Fruit fly (Drosophila melanogaster) whole organism, pupa: ENCODE results near the gene CG42846.

Experiments
- CG10348 ChIP-seq: fragments of 200-800 bp; sonication (Bioruptor generic); IDR thresholded peaks from 2 replicates; pipeline ENCODE4 v1.3.6; 2022; ENCODE audit warnings: missing biosample characterization, missing genetic modification characterization
- CG12605 ChIP-seq: fragments of 200-800 bp; sonication (Bioruptor generic); IDR thresholded peaks from 2 replicates; pipeline ENCODE4 v1.3.6; 2022; ENCODE audit warnings: missing biosample characterization, missing genetic modification characterization
- CG13204 ChIP-seq: fragments of 200-800 bp; sonication (Bioruptor generic); optimal IDR thresholded peaks from 2 replicates; lab custom pipeline; 2018; ENCODE audit warnings: missing biosample characterization, mild to moderate bottlenecking, missing genetic modification characterization, moderate library complexity
- CG14655 ChIP-seq: fragments of 200-800 bp; sonication (Bioruptor generic); optimal IDR thresholded peaks from 3 replicates; lab custom pipeline; 2017; ENCODE audit warnings: mild to moderate bottlenecking, missing biosample characterization, missing genetic modification reagents, missing genetic modification characterization
- CG15710 ChIP-seq: fragments of 200-800 bp; sonication (Bioruptor generic); optimal IDR thresholded peaks from 2 replicates; lab custom pipeline; 2018; ENCODE audit warnings: missing biosample characterization, mild to moderate bottlenecking, missing genetic modification characterization, moderate library complexity
- CG17806 ChIP-seq: fragments of 200-800 bp; sonication (Bioruptor generic); optimal IDR thresholded peaks from 2 replicates; lab custom pipeline; 2018; ENCODE audit warnings: missing biosample characterization, mild to moderate bottlenecking, missing genetic modification characterization, moderate library complexity
- CG32121 ChIP-seq: fragments of 200-800 bp; sonication (Bioruptor generic); IDR thresholded peaks from 2 replicates; pipeline ENCODE4 v1.3.6; 2022; ENCODE audit warnings: missing biosample characterization, missing genetic modification characterization
- CG34367 ChIP-seq: fragments of 200-800 bp; sonication (Bioruptor generic); optimal IDR thresholded peaks from 2 replicates; lab custom pipeline; 2018; ENCODE audit warnings: missing biosample characterization, mild to moderate bottlenecking, missing genetic modification characterization
- CG4496 ChIP-seq: fragments of 200-800 bp; sonication (Bioruptor generic); IDR thresholded peaks from 3 replicates; pipeline ENCODE4 v1.3.6; 2022; ENCODE audit warnings: missing biosample characterization, missing genetic modification characterization
- CG8159 ChIP-seq: fragments of 200-800 bp; sonication (Bioruptor generic); optimal IDR thresholded peaks from 3 replicates; lab custom pipeline; 2018; ENCODE audit warnings: missing biosample characterization, mild to moderate bottlenecking, missing genetic modification characterization, moderate library complexity
- CG8301 ChIP-seq: fragments of 200-800 bp; sonication (Bioruptor generic); optimal IDR thresholded peaks from 2 replicates; lab custom pipeline; 2018; ENCODE audit warnings: missing biosample characterization, mild to moderate bottlenecking, missing genetic modification characterization
- CG9948 ChIP-seq: fragments of 200-800 bp; sonication (Bioruptor generic); optimal IDR thresholded peaks from 2 replicates; lab custom pipeline; 2018; ENCODE audit warnings: missing biosample characterization, mild to moderate bottlenecking, missing genetic modification characterization, moderate library complexity
- D1 ChIP-seq: fragments of 200-800 bp; sonication (Bioruptor generic); optimal IDR thresholded peaks from 2 replicates; lab custom pipeline; 2018; ENCODE audit warnings: missing biosample characterization, mild to moderate bottlenecking, missing genetic modification characterization, moderate library complexity
- EcR ChIP-seq: fragments of 200-800 bp; sonication (Bioruptor generic); optimal IDR thresholded peaks from 3 replicates; lab custom pipeline; 2019; ENCODE audit warnings: missing biosample characterization, missing genetic modification characterization, mild to moderate bottlenecking, moderate library complexity, missing genetic modification reagents
- Ets98B ChIP-seq: fragments of 200-800 bp; sonication (Bioruptor generic); IDR thresholded peaks from 2 replicates; pipeline ENCODE4 v1.3.6; 2022; ENCODE audit warnings: missing biosample characterization, missing genetic modification characterization
- Pif1A ChIP-seq: fragments of 200-800 bp; sonication (Bioruptor generic); optimal IDR thresholded peaks from 3 replicates; lab custom pipeline; 2016; ENCODE audit warnings: missing biosample characterization, missing genetic modification characterization
- Pif1B ChIP-seq: fragments of 200-800 bp; sonication (Bioruptor generic); optimal IDR thresholded peaks from 3 replicates; lab custom pipeline; 2016; ENCODE audit warnings: missing biosample characterization, missing genetic modification characterization
- Snoo ChIP-seq: fragments of 200-800 bp; sonication (Bioruptor generic); optimal IDR thresholded peaks from 3 replicates; lab custom pipeline; 2017; ENCODE audit warnings: missing biosample characterization, mild to moderate bottlenecking, missing genetic modification characterization, inconsistent platforms
- fd96Ca ChIP-seq: fragments of 200-800 bp; sonication (Bioruptor generic); IDR thresholded peaks from 3 replicates; pipeline ENCODE4 v1.3.6; 2022; ENCODE audit warnings: missing biosample characterization, missing genetic modification characterization
- gl ChIP-seq: fragments of 200-800 bp; sonication (Bioruptor generic); optimal IDR thresholded peaks from 2 replicates; lab custom pipeline; 2018; ENCODE audit warnings: missing biosample characterization, mild to moderate bottlenecking, missing genetic modification characterization
- rn ChIP-seq: fragments of 200-800 bp; sonication (Bioruptor generic); IDR thresholded peaks from 2 replicates; pipeline ENCODE4 v1.3.6; 2022; ENCODE audit warnings: missing biosample characterization, missing genetic modification characterization

The CG42846 gene

DNA sequence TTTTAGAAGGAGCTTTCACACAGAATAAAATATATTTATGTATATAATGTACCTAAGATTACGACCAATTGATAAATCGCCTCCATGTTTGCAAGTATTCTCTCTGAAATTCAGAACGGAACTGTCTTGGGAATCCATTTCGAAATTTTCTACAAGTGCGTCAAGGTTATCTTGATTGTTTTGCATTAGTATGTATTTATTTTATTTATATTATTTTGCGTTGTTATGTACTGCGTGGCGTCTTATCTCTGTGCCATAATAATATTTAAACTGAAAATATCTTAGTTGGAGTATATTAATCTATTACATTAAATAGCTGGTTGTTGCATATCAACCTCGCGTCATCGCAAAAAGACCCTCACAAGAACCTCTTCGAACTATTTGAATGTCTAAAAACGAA is at the start of gene CG42846:
CG42846 (minus strand) TSS at position 101 of the 400 bp plus-strand sequence.
- no peak for TF ChIP-seq CG10348 (GFP tag; lab: Robert Waterston, UW)
- no peak for TF ChIP-seq CG32121
- no peak for TF ChIP-seq Pif1B

DNA sequence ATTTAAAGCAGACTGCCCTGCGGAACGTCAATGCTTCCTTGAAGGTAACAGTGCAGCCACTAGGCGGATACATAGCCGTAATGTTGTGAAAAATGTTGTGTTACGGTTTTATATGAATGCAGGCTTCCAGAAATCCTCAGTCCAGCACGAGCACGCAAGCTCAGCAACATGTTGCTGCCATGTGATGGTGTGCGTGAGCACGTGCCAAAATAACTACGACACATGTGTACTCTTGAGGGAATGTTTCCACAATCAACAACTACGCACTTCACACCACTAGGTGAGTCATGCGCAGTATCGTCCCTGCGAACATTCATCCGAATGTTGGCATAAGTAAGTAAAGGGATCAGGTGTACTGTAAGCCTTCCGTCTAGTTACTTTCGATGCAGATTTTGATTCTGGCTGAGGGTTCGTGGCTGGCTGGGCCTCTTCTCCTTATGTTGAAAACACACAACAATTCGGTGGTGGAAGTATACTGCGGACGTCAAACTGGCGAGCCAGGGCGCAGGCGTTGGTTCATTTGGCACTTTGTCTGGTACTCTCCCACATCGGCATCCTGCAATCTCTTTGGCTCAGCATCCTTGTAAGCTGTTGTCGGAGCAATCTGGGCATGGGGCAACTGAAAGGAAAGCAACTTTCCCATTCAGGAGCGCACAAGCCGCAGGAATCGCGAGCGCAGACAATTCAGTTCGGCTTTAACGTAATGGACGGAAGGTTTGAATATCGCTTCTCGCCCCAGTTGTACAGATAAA is 45.5 kb upstream of the CG42846 start, which contains the start of gene RhoGEF3:
RhoGEF3 (plus strand) TSS at position 702 of the 752 bp plus-strand sequence.
- no peak for TF ChIP-seq Snoo (tag; lab: Kevin White, UChicago)
- TF ChIP-seq CG10348 (GFP tag; lab: Robert Waterston, UW), result no peak
- TF ChIP-seq CG8159 (tag; lab: Kevin White, UChicago), result no peak
- TF ChIP-seq rn (GFP tag; lab: Robert Waterston, UW), result no peak

- TF ChIP-seq fd96Ca (GFP tag; lab: Robert Waterston, UW) (no peak), CG12605 (GFP tag; lab: Robert Waterston, UW) (no peak), CG32121 (no peak), Pif1B (no peak), Pif1A (GFP tag; lab: Kevin White, UChicago) (no peak), CG15710 (tag; lab: Kevin White, UChicago) (no peak), CG8301 (tag; lab: Kevin White, UChicago) (no peak), Ets98B (no peak)
These were observed 43.5 kb upstream of the CG42846 start, which contains the start of gene ttm2 for dm6 chr3L:274855-275254. TSS of gene ttm2 (plus strand) at chr3L:275155.

DNA sequence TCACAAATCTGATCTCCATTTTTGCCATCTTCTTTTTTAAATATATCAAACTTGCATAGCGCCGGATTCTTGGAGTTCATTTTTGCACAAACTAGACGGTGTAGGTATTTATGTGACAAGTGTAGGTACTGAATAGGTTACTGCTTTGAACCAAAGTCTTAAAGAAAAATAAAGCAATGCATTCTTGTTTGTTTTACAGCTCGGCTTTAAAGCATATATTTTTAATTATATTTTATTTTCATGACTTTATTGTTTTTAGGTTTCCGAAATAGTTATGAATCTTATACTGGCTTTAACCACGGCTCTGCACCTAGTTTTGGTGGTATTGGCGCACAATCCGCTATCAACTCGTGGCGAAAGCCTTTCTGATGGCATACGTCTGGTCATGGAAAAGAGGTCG is 41.9 kb upstream of the CG42846 start, which contains the start of gene CG32845:
CG32845 (minus strand) TSS at position 101 of the 400 bp plus-strand sequence.
- TF ChIP-seq CG13204 (no peak), EcR (GFP tag; lab: Kevin White, UChicago) (no peak), rn (GFP tag; lab: Robert Waterston, UW) (no peak), CG32121 (no peak), CG14655 (no peak), CG4496 (GFP tag; lab: Robert Waterston, UW) (no peak), CG8301 (tag; lab: Kevin White, UChicago) (no peak), fd96Ca (GFP tag; lab: Robert Waterston, UW) (no peak), CG9948 (tag; lab: Kevin White, UChicago) (no peak), CG10348 (GFP tag; lab: Robert Waterston, UW) (no peak), CG12605 (GFP tag; lab: Robert Waterston, UW) (no peak), CG15710 (tag; lab: Kevin White, UChicago) (no peak), gl (tag; lab: Kevin White, UChicago) (no peak), Ets98B (no peak), D1 (tag; lab: Kevin White, UChicago) (no peak)

DNA sequence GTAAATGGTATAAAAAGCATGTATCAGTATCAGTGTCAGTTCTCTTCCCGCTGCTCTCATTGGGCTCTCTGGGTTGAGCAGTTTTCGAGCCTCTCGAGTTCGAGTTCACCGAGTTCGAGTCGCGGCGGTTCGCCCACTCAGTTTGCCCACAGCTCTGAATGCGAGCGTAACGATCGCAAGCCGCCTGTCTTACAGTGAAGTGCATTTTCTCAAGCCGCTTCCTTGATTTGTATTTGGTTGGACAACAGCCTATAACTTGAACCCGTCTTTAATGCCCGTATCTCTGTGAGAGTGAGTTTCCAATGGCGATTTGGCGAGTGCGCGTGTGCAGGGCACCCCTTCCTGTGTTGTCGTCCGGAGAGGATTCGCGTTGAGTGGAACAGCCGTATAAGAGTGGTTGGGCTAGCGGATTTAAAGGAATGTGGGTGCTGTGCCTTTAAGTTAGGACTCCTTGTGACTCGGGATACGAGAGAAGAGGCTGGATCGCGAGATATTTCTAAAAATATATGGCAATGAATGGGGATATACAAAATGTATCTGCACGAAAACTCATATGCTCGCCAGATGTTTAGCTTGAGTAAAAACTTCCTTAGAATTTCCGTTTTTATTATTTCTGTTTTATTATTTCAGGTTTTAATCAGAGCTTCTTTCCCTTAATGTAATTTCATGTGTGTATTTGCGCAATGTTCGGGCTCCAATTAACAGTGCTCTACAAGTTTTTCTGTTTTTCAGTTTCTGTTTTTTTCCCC is 40.3 kb upstream of the CG42846 start:
- no peak for TF ChIP-seq CG32121
- no peak for TF ChIP-seq gl (tag; lab: Kevin White, UChicago)
- no peak for TF ChIP-seq Pif1B
- TF ChIP-seq CG34367, result no peak
- no peak for TF ChIP-seq CG8301 (tag; lab: Kevin White, UChicago)
- TF ChIP-seq Snoo (tag; lab: Kevin White, UChicago), result no peak
- no peak for TF ChIP-seq CG14655
- TF ChIP-seq Ets98B, result peak; percentile 50; the same call in 1 of the 2 replicates
- TF ChIP-seq D1 (tag; lab: Kevin White, UChicago), result no peak
- TF ChIP-seq CG9948 (tag; lab: Kevin White, UChicago), result no peak
- no peak for TF ChIP-seq Pif1A (GFP tag; lab: Kevin White, UChicago)
- peak; percentile 47; the same call in 1 of the 2 replicates for TF ChIP-seq CG12605 (GFP tag; lab: Robert Waterston, UW)
- TF ChIP-seq fd96Ca (GFP tag; lab: Robert Waterston, UW), result no peak; the same call in 2 of the 3 replicates
- no peak for TF ChIP-seq CG17806 (tag; lab: Kevin White, UChicago)
- TF ChIP-seq EcR (GFP tag; lab: Kevin White, UChicago), result peak; percentile 89
- TF ChIP-seq CG15710 (tag; lab: Kevin White, UChicago), result no peak
- peak; percentile 22 for TF ChIP-seq CG13204
- no peak for TF ChIP-seq CG10348 (GFP tag; lab: Robert Waterston, UW)
- TF ChIP-seq CG8159 (tag; lab: Kevin White, UChicago), result no peak
- TF ChIP-seq rn (GFP tag; lab: Robert Waterston, UW), result no peak
- TF ChIP-seq CG4496 (GFP tag; lab: Robert Waterston, UW), result no peak
- TF ChIP-seq, all 21 proteins: peak for 4
